Fruit fly (Drosophila melanogaster) whole organism, embryonic: Measurements from ENCODE around the gene GstD11.

Experiments
- Adf1 ChIP-seq: fragments of 200-800 bp; sonication (Bioruptor generic); IDR thresholded peaks from 2 replicates; pipeline ENCODE4 v1.3.6; 2022; ENCODE audit warnings: missing biosample characterization, missing genetic modification characterization
- Bteb2 ChIP-seq: fragments of 200-800 bp; sonication (Bioruptor generic); optimal IDR thresholded peaks from 2 replicates; lab custom pipeline; 2016; ENCODE audit warnings: missing biosample characterization, missing genetic modification characterization
- CG10147 ChIP-seq: fragments of 200-800 bp; sonication (Bioruptor generic); optimal IDR thresholded peaks from 2 replicates; lab custom pipeline; 2019; ENCODE audit warnings: missing biosample characterization, mild to moderate bottlenecking, missing genetic modification characterization, moderate library complexity
- CG10209 ChIP-seq: fragments of 200-800 bp; sonication (Bioruptor generic); optimal IDR thresholded peaks from 3 replicates; lab custom pipeline; 2017; ENCODE audit warnings: missing biosample characterization, mild to moderate bottlenecking, missing genetic modification characterization, missing genetic modification reagents
- CG10267 ChIP-seq: fragments of 200-800 bp; sonication (Bioruptor generic); optimal IDR thresholded peaks from 2 replicates; lab custom pipeline; 2018; ENCODE audit warnings: missing biosample characterization, mild to moderate bottlenecking, missing genetic modification characterization, moderate library complexity
- CG10979 ChIP-seq: fragments of 200-800 bp; sonication (Bioruptor generic); optimal IDR thresholded peaks from 2 replicates; lab custom pipeline; 2018; ENCODE audit warnings: missing biosample characterization, mild to moderate bottlenecking, missing genetic modification characterization, moderate library complexity
- CG11093 ChIP-seq: fragments of 200-800 bp; sonication (Bioruptor generic); IDR thresholded peaks from 3 replicates; pipeline ENCODE4 v1.3.6; 2022; ENCODE audit warnings: missing biosample characterization, missing genetic modification characterization
- CG14860 ChIP-seq: fragments of 200-800 bp; sonication (Bioruptor generic); IDR thresholded peaks from 3 replicates; pipeline ENCODE4 v1.3.6; 2022; ENCODE audit warnings: missing biosample characterization, missing genetic modification characterization; ENCODE audit not compliant: partially characterized antibody
- CG15011 ChIP-seq: fragments of 200-800 bp; sonication (Bioruptor generic); optimal IDR thresholded peaks from 3 replicates; lab custom pipeline; 2018; ENCODE audit warnings: missing biosample characterization, mild to moderate bottlenecking, missing genetic modification characterization
- CG17361 ChIP-seq: fragments of 200-800 bp; sonication (Bioruptor generic); IDR thresholded peaks from 3 replicates; pipeline ENCODE4 v1.3.6; 2022; ENCODE audit warnings: missing biosample characterization, missing genetic modification characterization
- CG17802 ChIP-seq: fragments of 200-800 bp; sonication (Bioruptor generic); optimal IDR thresholded peaks from 2 replicates; lab custom pipeline; 2018; ENCODE audit warnings: missing biosample characterization, mild to moderate bottlenecking, missing genetic modification characterization, moderate library complexity
- CG30020 ChIP-seq: fragments of 200-800 bp; optimal IDR thresholded peaks from 2 replicates; lab custom pipeline; 2019; ENCODE audit warnings: missing biosample characterization, mild to moderate bottlenecking, missing genetic modification characterization, moderate library complexity
- CG34224 ChIP-seq: fragments of 200-800 bp; sonication (Bioruptor generic); IDR thresholded peaks from 3 replicates; pipeline ENCODE4 v1.3.6; 2022; ENCODE audit warnings: missing biosample characterization, missing genetic modification characterization; ENCODE audit not compliant: partially characterized antibody
- CG6175 ChIP-seq: fragments of 200-800 bp; sonication (Bioruptor generic); IDR thresholded peaks from 3 replicates; pipeline ENCODE4 v1.3.6; 2022; ENCODE audit warnings: missing biosample characterization, missing genetic modification characterization
- CG6272 ChIP-seq: fragments of 200-800 bp; sonication (Bioruptor generic); IDR thresholded peaks from 2 replicates; pipeline ENCODE4 v1.3.6; 2022; ENCODE audit warnings: missing biosample characterization, missing genetic modification characterization
- CG7928 ChIP-seq: fragments of 200-800 bp; sonication (Bioruptor generic); optimal IDR thresholded peaks from 2 replicates; lab custom pipeline; 2017; ENCODE audit warnings: missing biosample characterization, mild to moderate bottlenecking, missing genetic modification characterization
- CG7987 ChIP-seq: fragments of 200-800 bp; sonication (Bioruptor generic); optimal IDR thresholded peaks from 2 replicates; lab custom pipeline; 2018; ENCODE audit warnings: missing biosample characterization, mild to moderate bottlenecking, missing genetic modification characterization, moderate library complexity
- CG8281 ChIP-seq: fragments of 200-800 bp; sonication (Bioruptor generic); optimal IDR thresholded peaks from 2 replicates; lab custom pipeline; 2018; ENCODE audit warnings: missing biosample characterization, mild to moderate bottlenecking, missing genetic modification characterization, moderate library complexity
- CG8765 ChIP-seq: fragments of 200-800 bp; sonication (Bioruptor generic); IDR thresholded peaks from 2 replicates; pipeline ENCODE4 v1.3.6; 2022; ENCODE audit warnings: missing biosample characterization, missing genetic modification characterization
- CG9215 ChIP-seq: fragments of 200-800 bp; sonication (Bioruptor generic); IDR thresholded peaks from 2 replicates; pipeline ENCODE4 v1.3.6; 2022; ENCODE audit warnings: missing biosample characterization, missing genetic modification characterization
- Dll ChIP-seq: fragments of 200-800 bp; sonication (Bioruptor generic); IDR thresholded peaks from 4 replicates; pipeline ENCODE4 v1.3.6; 2022; ENCODE audit warnings: missing biosample characterization, missing genetic modification characterization; ENCODE audit not compliant: partially characterized antibody
- Dref ChIP-seq: fragments of 200-800 bp; sonication (Bioruptor generic); IDR thresholded peaks from 2 replicates; pipeline ENCODE4 v1.3.6; 2022; ENCODE audit warnings: missing biosample characterization, missing genetic modification characterization
- HLHmδ ChIP-seq: fragments of 200-800 bp; sonication (Bioruptor generic); optimal IDR thresholded peaks from 2 replicates; lab custom pipeline; 2018; ENCODE audit warnings: missing biosample characterization, mild to moderate bottlenecking, missing genetic modification characterization, moderate library complexity
- Hey ChIP-seq: fragments of 200-800 bp; sonication (Bioruptor generic); optimal IDR thresholded peaks from 3 replicates; lab custom pipeline; 2018; ENCODE audit warnings: missing biosample characterization, mild to moderate bottlenecking, missing genetic modification characterization
- Kr ChIP-seq: fragments of 200-800 bp; sonication (Bioruptor generic); optimal IDR thresholded peaks from 2 replicates; lab custom pipeline; 2017; ENCODE audit warnings: missing biosample characterization, mild to moderate bottlenecking, missing genetic modification characterization
- Mrtf ChIP-seq: fragments of 200-800 bp; sonication (Bioruptor generic); IDR thresholded peaks from 3 replicates; pipeline ENCODE4 v1.3.6; 2022; ENCODE audit warnings: missing biosample characterization, missing genetic modification characterization
- Myb ChIP-seq: fragments of 200-800 bp; sonication (Bioruptor generic); optimal IDR thresholded peaks from 2 replicates; lab custom pipeline; 2016; ENCODE audit warnings: missing biosample characterization, missing genetic modification characterization
- Nf-YA ChIP-seq: fragments of 200-800 bp; sonication (Bioruptor generic); IDR thresholded peaks from 2 replicates; pipeline ENCODE4 v1.3.6; 2022; ENCODE audit warnings: missing biosample characterization, missing genetic modification characterization
- PHDP ChIP-seq: fragments of 200-800 bp; sonication (Bioruptor generic); optimal IDR thresholded peaks from 3 replicates; lab custom pipeline; 2018; ENCODE audit warnings: missing biosample characterization, mild to moderate bottlenecking, missing genetic modification characterization, moderate library complexity
- Six4 ChIP-seq: fragments of 200-800 bp; sonication (Bioruptor generic); optimal IDR thresholded peaks from 2 replicates; lab custom pipeline; 2016; ENCODE audit warnings: missing biosample characterization, missing genetic modification characterization
- br ChIP-seq: fragments of >200 bp; optimal IDR thresholded peaks from 2 replicates; lab custom pipeline; 2017
- crol ChIP-seq: fragments of 200-800 bp; sonication (Bioruptor generic); IDR thresholded peaks from 2 replicates; pipeline ENCODE4 v1.3.6; 2022; ENCODE audit warnings: missing biosample characterization, missing genetic modification characterization
- crp ChIP-seq, 2 experiments: fragments of 200-800 bp; sonication (Bioruptor generic); optimal IDR thresholded peaks; 2 replicates in 1 of 2; 3 replicates in 1 of 2; lab custom pipeline; 2017; ENCODE audit warnings: missing biosample characterization in 2 of 2, missing genetic modification characterization in 2 of 2, mild to moderate bottlenecking in 1 of 2, moderate library complexity in 1 of 2
- dysf ChIP-seq: fragments of 200-800 bp; sonication (Bioruptor generic); IDR thresholded peaks from 3 replicates; pipeline ENCODE4 v1.3.6; 2022; ENCODE audit warnings: missing biosample characterization, missing genetic modification characterization
- ftz-f1 ChIP-seq: fragments of 200-800 bp; sonication (Bioruptor generic); optimal IDR thresholded peaks from 2 replicates; lab custom pipeline; 2016; ENCODE audit warnings: missing biosample characterization, missing genetic modification characterization
- fu2 ChIP-seq: fragments of 200-800 bp; sonication (Bioruptor generic); optimal IDR thresholded peaks from 2 replicates; lab custom pipeline; 2016; ENCODE audit warnings: missing biosample characterization, missing genetic modification characterization
- gro ChIP-seq: fragments of 200-800 bp; sonication (Bioruptor generic); optimal IDR thresholded peaks from 2 replicates; lab custom pipeline; 2016; ENCODE audit warnings: missing biosample characterization, missing genetic modification characterization
- jing ChIP-seq: fragments of 200-800 bp; sonication (Bioruptor generic); optimal IDR thresholded peaks from 2 replicates; lab custom pipeline; 2018; ENCODE audit warnings: missing biosample characterization, mild to moderate bottlenecking, missing genetic modification characterization
- knrl ChIP-seq: fragments of 200-800 bp; sonication (Bioruptor generic); IDR thresholded peaks from 3 replicates; pipeline ENCODE4 v1.3.6; 2022; ENCODE audit warnings: missing biosample characterization, missing genetic modification characterization; ENCODE audit not compliant: partially characterized antibody
- lbe ChIP-seq: fragments of 200-800 bp; sonication (Bioruptor generic); optimal IDR thresholded peaks from 2 replicates; lab custom pipeline; 2016; ENCODE audit warnings: missing biosample characterization, mild to moderate bottlenecking, missing genetic modification characterization
- lilli ChIP-seq: fragments of 200-800 bp; sonication (Bioruptor generic); optimal IDR thresholded peaks from 3 replicates; lab custom pipeline; 2016; ENCODE audit warnings: missing biosample characterization, missing genetic modification characterization
- mam ChIP-seq: fragments of 200-800 bp; sonication (Bioruptor generic); optimal IDR thresholded peaks from 3 replicates; lab custom pipeline; 2016; ENCODE audit warnings: missing biosample characterization, missing genetic modification characterization
- ranshi ChIP-seq: fragments of 200-800 bp; sonication (Bioruptor generic); IDR thresholded peaks from 2 replicates; pipeline ENCODE4 v1.3.6; 2022; ENCODE audit warnings: missing biosample characterization, missing genetic modification characterization
- rib ChIP-seq: fragments of 200-800 bp; sonication (Bioruptor generic); IDR thresholded peaks from 2 replicates; pipeline ENCODE4 v1.3.6; 2022; ENCODE audit warnings: missing biosample characterization, missing genetic modification characterization
- run ChIP-seq: fragments of 200-800 bp; sonication (Bioruptor generic); optimal IDR thresholded peaks from 3 replicates; lab custom pipeline; 2018; ENCODE audit warnings: missing biosample characterization, mild to moderate bottlenecking, missing genetic modification characterization
- sens-2 ChIP-seq: fragments of 200-800 bp; sonication (Bioruptor generic); IDR thresholded peaks from 2 replicates; pipeline ENCODE4 v1.3.6; 2022; ENCODE audit warnings: missing biosample characterization, missing genetic modification characterization
- sug ChIP-seq: fragments of 200-800 bp; optimal IDR thresholded peaks from 2 replicates; lab custom pipeline; 2019; ENCODE audit warnings: missing biosample characterization, mild to moderate bottlenecking, missing genetic modification characterization, moderate library complexity
- tgo ChIP-seq: fragments of 200-800 bp; sonication (Bioruptor generic); IDR thresholded peaks from 3 replicates; pipeline ENCODE4 v1.3.6; 2022; ENCODE audit warnings: missing biosample characterization, missing genetic modification characterization
- tna ChIP-seq: fragments of 200-800 bp; sonication (Bioruptor generic); IDR thresholded peaks from 2 replicates; pipeline ENCODE4 v1.3.6; 2022; ENCODE audit warnings: missing biosample characterization, missing genetic modification characterization; ENCODE audit not compliant: partially characterized antibody
- toy ChIP-seq: fragments of 200-800 bp; sonication (Bioruptor generic); IDR thresholded peaks from 2 replicates; pipeline ENCODE4 v1.3.6; 2022; ENCODE audit warnings: missing biosample characterization, missing genetic modification characterization
- tup ChIP-seq: fragments of 200-800 bp; sonication (Bioruptor generic); optimal IDR thresholded peaks from 2 replicates; lab custom pipeline; 2016; ENCODE audit warnings: missing biosample characterization, mild to moderate bottlenecking, missing genetic modification characterization, moderate library complexity

GstD11 gene

dm6 chr3R:12402935-12403334 lies 19.8 kb downstream of the GstD11 start (continued):
- TF ChIP-seq sens-2 (GFP tag; lab: Robert Waterston, UW) (peak; percentile 97), gro (GFP tag; lab: Kevin White, UChicago) (peak; percentile 97), CG15011 (GFP tag; lab: Kevin White, UChicago) (peak; percentile 94), CG6175 (GFP tag; lab: Robert Waterston, UW) (peak; percentile 75; the same call in 2 of the 3 replicates), CG10209 (GFP tag; lab: Kevin White, UChicago) (peak; percentile 97), CG10147 (GFP tag; lab: Kevin White, UChicago) (peak; percentile 100), jing (GFP tag; lab: Kevin White, UChicago) (peak; percentile 93), Hey (tag; lab: Kevin White, UChicago) (peak; percentile 86), br (no peak), CG30020 (tag; lab: Kevin White, UChicago) (peak; percentile 90), sug (peak; percentile 97), CG34224 (GFP tag; lab: Robert Waterston, UW) (peak; percentile 55; the same call in 1 of the 3 replicates), Dref (GFP tag; lab: Robert Waterston, UW) (peak; percentile 52), dysf (GFP tag; lab: Robert Waterston, UW) (peak; percentile 97), lbe (GFP tag; lab: Kevin White, UChicago) (peak; percentile 97), HLHmδ (GFP tag; lab: Kevin White, UChicago) (no peak), CG9215 (GFP tag; lab: Robert Waterston, UW) (peak; percentile 80; the same call in 1 of the 2 replicates), CG8765 (GFP tag; lab: Robert Waterston, UW) (peak; percentile 91), PHDP (tag; lab: Kevin White, UChicago) (peak; percentile 99), Mrtf (GFP tag; lab: Robert Waterston, UW) (peak; percentile 94), crp (GFP tag; optimal IDR thresholded peaks at IDR 0.05; lab: Kevin White, UChicago) (peak in 1 of 2 experiments; percentile 67), toy (GFP tag; lab: Robert Waterston, UW) (peak; percentile 84), fu2 (GFP tag; lab: Kevin White, UChicago) (peak; percentile 88), CG11093 (GFP tag; lab: Robert Waterston, UW) (peak; percentile 84), rib (peak; percentile 86), ftz-f1 (GFP tag; lab: Kevin White, UChicago) (peak; percentile 45), tup (peak; percentile 92), CG7987 (GFP tag; lab: Kevin White, UChicago) (peak; percentile 96), crol (GFP tag; lab: Robert Waterston, UW) (peak; percentile 47; the same call in 1 of the 2 replicates), CG14860 (GFP tag; lab: Robert Waterston, UW) (no peak), Six4 (GFP tag; lab: Kevin White, UChicago) (peak; percentile 99), CG17802 (tag; lab: Kevin White, UChicago) (peak; percentile 89), knrl (GFP tag; lab: Robert Waterston, UW) (0 out of 3 replicates have a peak, but pooled peaks have one; percentile 19), Myb (GFP tag; lab: Kevin White, UChicago) (peak; percentile 70), tgo (GFP tag; lab: Robert Waterston, UW) (peak; percentile 95), Kr (GFP tag; lab: Kevin White, UChicago) (peak; percentile 36), CG8281 (tag; lab: Kevin White, UChicago) (peak; percentile 91), CG17361 (GFP tag; lab: Robert Waterston, UW) (peak; percentile 98), CG6272 (peak; percentile 73), mam (GFP tag; lab: Kevin White, UChicago) (peak; percentile 92), Adf1 (GFP tag; lab: Robert Waterston, UW) (peak; percentile 77), run (tag; lab: Kevin White, UChicago) (peak; percentile 95), Bteb2 (peak; percentile 96), CG7928 (peak; percentile 88), CG10979 (tag; lab: Kevin White, UChicago) (peak; percentile 99), Dll (peak; percentile 72), lilli (GFP tag; lab: Kevin White, UChicago) (peak; percentile 96), CG10267 (tag; lab: Kevin White, UChicago) (peak; percentile 100), tna (GFP tag; lab: Robert Waterston, UW) (no peak), Nf-YA (peak; percentile 99), ranshi (GFP tag; lab: Robert Waterston, UW) (peak; percentile 96)
